Fruit fly (Drosophila melanogaster) whole organism, wandering third instar larva: ENCODE results near the gene CG13405.

ENCODE experiments used
- Abd-B ChIP-seq: fragments of >200 bp; optimal IDR thresholded peaks from 2 replicates; lab custom pipeline; 2017; ENCODE audit warnings: missing biosample characterization, missing genetic modification characterization
- Dfd ChIP-seq: fragments of >200 bp; optimal IDR thresholded peaks from 2 replicates; lab custom pipeline; 2017; ENCODE audit warnings: missing biosample characterization, missing genetic modification characterization
- Dif ChIP-seq: fragments of 200-275, 200-300 bp; sonication (Bioruptor generic); optimal IDR thresholded peaks from 2 replicates; lab custom pipeline; 2018; ENCODE audit warnings: missing biosample characterization, missing genetic modification characterization; ENCODE audit not compliant: partially characterized antibody
- GATAd ChIP-seq: sonication (Bioruptor generic); optimal IDR thresholded peaks from 2 replicates; lab custom pipeline; 2016; ENCODE audit warnings: missing biosample characterization, missing genetic modification characterization
- HLH106 ChIP-seq: fragments of 200-800 bp; optimal IDR thresholded peaks from 3 replicates; lab custom pipeline; 2019; ENCODE audit warnings: missing biosample characterization, mild to moderate bottlenecking, missing genetic modification characterization, moderate library complexity
- Hr83 ChIP-seq: fragments of 200-300 bp; sonication (Bioruptor generic); optimal IDR thresholded peaks from 2 replicates; lab custom pipeline; 2016; ENCODE audit warnings: missing biosample characterization, mild to moderate bottlenecking, missing genetic modification characterization, moderate library complexity; ENCODE audit not compliant: poor library complexity, severe bottlenecking
- Mio ChIP-seq: sonication (Bioruptor generic); optimal IDR thresholded peaks from 2 replicates; lab custom pipeline; 2016; ENCODE audit warnings: missing biosample characterization, missing genetic modification characterization
- N ChIP-seq: fragments of >200 bp; optimal IDR thresholded peaks from 2 replicates; lab custom pipeline; 2018; ENCODE audit warnings: missing biosample characterization, missing external identifiers, missing genetic modification characterization
- OdsH ChIP-seq: fragments of 200-800 bp; sonication (Bioruptor generic); optimal IDR thresholded peaks from 2 replicates; lab custom pipeline; 2016; ENCODE audit warnings: missing biosample characterization, mild to moderate bottlenecking, missing genetic modification characterization
- Rel ChIP-seq, 2 experiments: fragments of 200-800 bp; sonication (Bioruptor generic) in 1 of 2; optimal IDR thresholded peaks; 2 replicates in 1 of 2; 3 replicates in 1 of 2; lab custom pipeline; 2016 to 2019; ENCODE audit warnings: mild to moderate bottlenecking in 2 of 2, missing biosample characterization in 2 of 2, missing genetic modification characterization in 2 of 2, moderate library complexity in 1 of 2
- Sp1 ChIP-seq: fragments of 200-800 bp; sonication (Bioruptor generic); optimal IDR thresholded peaks from 3 replicates; lab custom pipeline; 2019; ENCODE audit warnings: missing biosample characterization, mild to moderate bottlenecking, missing genetic modification characterization, moderate library complexity
- Vsx2 ChIP-seq: fragments of 200-300, 225-300 bp; sonication (Bioruptor generic); optimal IDR thresholded peaks from 2 replicates; lab custom pipeline; 2018; ENCODE audit warnings: missing biosample characterization, missing genetic modification characterization; ENCODE audit not compliant: partially characterized antibody
- br ChIP-seq: fragments of 200-800 bp; sonication (Bioruptor generic); optimal IDR thresholded peaks from 2 replicates; lab custom pipeline; 2016; ENCODE audit warnings: missing biosample characterization, missing genetic modification characterization
- brk ChIP-seq: fragments of 200-800 bp; sonication (Bioruptor generic); optimal IDR thresholded peaks from 2 replicates; lab custom pipeline; 2016; ENCODE audit warnings: missing biosample characterization, mild to moderate bottlenecking, missing genetic modification characterization
- dl ChIP-seq, 2 experiments: fragments of 175-275, 200-275 bp in 1 of 2; fragments of 200-275 bp in 1 of 2; sonication (Bioruptor generic); optimal IDR thresholded peaks; lab custom pipeline; 2018; ENCODE audit warnings: mild to moderate bottlenecking in 2 of 2, missing biosample characterization in 2 of 2, missing genetic modification characterization in 2 of 2, moderate library complexity in 2 of 2; ENCODE audit not compliant: partially characterized antibody in 2 of 2, insufficient read depth in 1 of 2
- dmrt93B ChIP-seq: fragments of 200-800 bp; sonication (Bioruptor generic); optimal IDR thresholded peaks from 2 replicates; lab custom pipeline; 2018; ENCODE audit warnings: missing biosample characterization, mild to moderate bottlenecking, missing genetic modification characterization
- dsf ChIP-seq: sonication (Bioruptor generic); optimal IDR thresholded peaks from 2 replicates; lab custom pipeline; 2016; ENCODE audit warnings: missing biosample characterization, missing genetic modification characterization, borderline replicate concordance
- ey ChIP-seq: fragments of 200-800 bp; sonication (Bioruptor generic); optimal IDR thresholded peaks from 2 replicates; lab custom pipeline; 2016; ENCODE audit warnings: missing biosample characterization, missing genetic modification characterization
- foxo ChIP-seq, 2 experiments: fragments of 200-800 bp; sonication (Bioruptor generic); optimal IDR thresholded peaks; 2 replicates in 1 of 2; 3 replicates in 1 of 2; lab custom pipeline; 2016 to 2017; ENCODE audit warnings: missing biosample characterization in 2 of 2, missing genetic modification characterization in 2 of 2
- fru ChIP-seq: fragments of 200-800 bp; sonication (Bioruptor generic); optimal IDR thresholded peaks from 3 replicates; lab custom pipeline; 2016; ENCODE audit warnings: missing biosample characterization, mild to moderate bottlenecking, missing genetic modification characterization
- h ChIP-seq: fragments of 200-800 bp; sonication (Bioruptor generic); optimal IDR thresholded peaks from 3 replicates; lab custom pipeline; 2016; ENCODE audit warnings: missing biosample characterization, mild to moderate bottlenecking, missing genetic modification characterization
- jim ChIP-seq: fragments of 175-275, 200-325 bp; sonication (Bioruptor generic); optimal IDR thresholded peaks from 2 replicates; lab custom pipeline; 2016; ENCODE audit warnings: missing biosample characterization, mild to moderate bottlenecking, missing genetic modification characterization
- pan ChIP-seq: fragments of >200 bp; optimal IDR thresholded peaks from 2 replicates; lab custom pipeline; 2017
- psq ChIP-seq: fragments of 200-800 bp; sonication (Bioruptor generic); optimal IDR thresholded peaks from 3 replicates; lab custom pipeline; 2017; ENCODE audit warnings: missing biosample characterization, mild to moderate bottlenecking, missing genetic modification characterization, moderate library complexity
- rgr ChIP-seq: fragments of 200-800 bp; sonication (Bioruptor generic); optimal IDR thresholded peaks from 3 replicates; lab custom pipeline; 2016; ENCODE audit warnings: missing biosample characterization, mild to moderate bottlenecking, missing genetic modification characterization
- sage ChIP-seq: fragments of 200-800 bp; sonication (Bioruptor generic); optimal IDR thresholded peaks from 2 replicates; lab custom pipeline; 2016; ENCODE audit warnings: missing biosample characterization, mild to moderate bottlenecking, missing genetic modification characterization
- tai ChIP-seq: sonication (Bioruptor generic); optimal IDR thresholded peaks from 2 replicates; lab custom pipeline; 2016; ENCODE audit warnings: missing biosample characterization, missing genetic modification characterization
- woc ChIP-seq: sonication (Bioruptor generic); optimal IDR thresholded peaks from 2 replicates; lab custom pipeline; 2016; ENCODE audit warnings: missing biosample characterization, mild to moderate bottlenecking, missing genetic modification characterization

Gene CG13405

DNA sequence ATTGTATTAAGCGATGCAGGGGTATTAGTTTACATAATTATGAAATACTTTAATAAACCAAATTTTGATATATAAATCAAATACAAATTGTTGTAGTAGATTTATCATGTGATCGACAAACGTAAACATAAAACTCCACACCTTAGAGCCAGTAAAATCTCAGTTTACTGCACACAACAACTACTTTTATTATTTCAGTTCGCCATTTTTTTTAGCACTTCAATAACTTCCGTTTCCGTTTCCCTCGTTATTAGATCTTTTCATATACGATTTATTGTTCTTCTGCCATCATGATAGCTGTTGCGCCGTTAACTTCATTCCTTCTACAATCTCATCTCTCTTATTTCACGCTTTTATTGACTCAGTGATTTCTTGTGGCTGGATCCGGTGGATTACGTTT is at the start of gene CG13405:
Gene CG13405, minus strand, starts transcription at position 101 of the 400 bp plus-strand sequence.
- TF ChIP-seq h (no peak), Hr83 (GFP tag; lab: Kevin White, UChicago) (no peak), OdsH (GFP tag; lab: Kevin White, UChicago) (no peak), dsf (GFP tag; lab: Kevin White, UChicago) (no peak), brk (no peak), GATAd (no peak), pan (lab: Kevin White, UChicago) (no peak), ey (GFP tag; lab: Kevin White, UChicago) (no peak), psq (no peak), dl (GFP tag; optimal IDR thresholded peaks at IDR 0.05; lab: Kevin White, UChicago; ENCODE audit: insufficient read depth in 1 of 2, partially characterized antibody in 2 of 2) (no peak), jim (no peak), dmrt93B (GFP tag; lab: Kevin White, UChicago) (no peak)

DNA sequence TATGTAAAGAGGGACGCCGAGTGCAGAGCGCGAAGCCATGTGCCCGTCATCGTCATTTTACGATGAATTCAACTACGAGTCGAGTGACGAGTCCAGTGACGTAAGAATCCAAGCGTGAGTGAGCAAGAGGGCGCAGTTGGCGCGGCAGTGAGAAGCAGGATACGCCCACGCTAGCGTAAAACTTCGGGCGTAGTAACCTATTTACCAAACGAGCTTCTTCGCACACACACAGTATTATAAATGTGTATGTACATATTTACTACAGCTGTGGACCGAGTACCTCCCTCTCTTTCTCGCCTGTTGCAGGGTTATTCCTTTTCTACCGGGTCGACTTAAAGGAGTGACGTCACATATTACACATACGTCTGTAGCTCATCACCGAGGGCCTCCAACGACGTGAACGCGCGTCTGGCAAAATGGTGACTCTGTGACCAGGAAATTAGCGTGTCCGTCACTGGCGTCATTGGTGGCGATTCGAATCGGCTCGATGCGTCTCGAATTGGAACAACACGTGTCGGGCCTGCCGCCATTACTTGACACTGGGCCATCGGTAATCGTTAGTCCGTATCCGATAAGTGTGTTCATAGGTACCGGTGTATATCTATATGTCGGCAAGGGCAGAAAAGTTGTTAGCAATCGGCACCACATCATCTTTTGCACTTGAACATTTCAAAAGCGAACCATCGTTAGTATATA is 48.8 kb upstream of the CG13405 start:
- TF ChIP-seq Rel (GFP tag; optimal IDR thresholded peaks at IDR 0.05; lab: Kevin White, UChicago), result no peak
- TF ChIP-seq Rel (tag; optimal IDR thresholded peaks at IDR 0.05; lab: Kevin White, UChicago), result no peak
- no peak for TF ChIP-seq fru (GFP tag; lab: Kevin White, UChicago)
- no peak for TF ChIP-seq Hr83 (GFP tag; lab: Kevin White, UChicago)
- no peak for TF ChIP-seq woc (GFP tag; lab: Kevin White, UChicago)
- TF ChIP-seq Mio (GFP tag; lab: Kevin White, UChicago), result no peak
- no peak for TF ChIP-seq Abd-B (GFP tag; lab: Kevin White, UChicago)
- no peak for TF ChIP-seq Sp1 (GFP tag; lab: Kevin White, UChicago)
- TF ChIP-seq tai (GFP tag; lab: Kevin White, UChicago), result no peak
- no peak for TF ChIP-seq pan (lab: Kevin White, UChicago)
- no peak for TF ChIP-seq Vsx2 (GFP tag; lab: Kevin White, UChicago)
- TF ChIP-seq GATAd, result no peak
- no peak for TF ChIP-seq N (GFP tag; lab: Kevin White, UChicago)
- no peak for TF ChIP-seq rgr (GFP tag; lab: Kevin White, UChicago)
- no peak for TF ChIP-seq brk
- TF ChIP-seq dmrt93B (GFP tag; lab: Kevin White, UChicago), result no peak
- no peak for TF ChIP-seq foxo (GFP tag; optimal IDR thresholded peaks at IDR 0.05; lab: Kevin White, UChicago)
- no peak for TF ChIP-seq ey (GFP tag; lab: Kevin White, UChicago)
- TF ChIP-seq, all 38 proteins: peak for 0

DNA sequence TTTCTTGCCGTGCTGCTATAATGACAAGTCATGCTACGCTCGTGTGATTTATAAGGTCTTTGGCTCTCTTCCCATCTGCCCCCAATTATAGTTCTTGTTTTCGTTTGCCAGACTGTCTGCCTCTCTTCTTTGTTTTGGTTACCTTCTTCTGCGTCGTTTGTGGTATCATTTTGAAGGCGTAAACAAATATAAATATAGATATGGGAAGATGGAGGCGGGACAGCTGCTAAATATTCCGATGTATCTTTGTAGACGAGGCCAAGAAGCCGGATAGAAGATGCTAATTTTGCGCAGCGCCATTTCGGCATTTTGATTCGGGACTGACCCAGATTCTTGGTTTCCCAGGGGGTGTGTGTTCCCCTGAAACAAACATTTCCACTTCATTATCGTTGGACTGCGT is 44.3 kb upstream of the CG13405 start:
- no peak for TF ChIP-seq Dif (GFP tag; lab: Kevin White, UChicago)
- no peak for TF ChIP-seq Rel (GFP tag; optimal IDR thresholded peaks at IDR 0.05; lab: Kevin White, UChicago)
- peak; percentile 24 for TF ChIP-seq Rel (tag; optimal IDR thresholded peaks at IDR 0.05; lab: Kevin White, UChicago)

DNA sequence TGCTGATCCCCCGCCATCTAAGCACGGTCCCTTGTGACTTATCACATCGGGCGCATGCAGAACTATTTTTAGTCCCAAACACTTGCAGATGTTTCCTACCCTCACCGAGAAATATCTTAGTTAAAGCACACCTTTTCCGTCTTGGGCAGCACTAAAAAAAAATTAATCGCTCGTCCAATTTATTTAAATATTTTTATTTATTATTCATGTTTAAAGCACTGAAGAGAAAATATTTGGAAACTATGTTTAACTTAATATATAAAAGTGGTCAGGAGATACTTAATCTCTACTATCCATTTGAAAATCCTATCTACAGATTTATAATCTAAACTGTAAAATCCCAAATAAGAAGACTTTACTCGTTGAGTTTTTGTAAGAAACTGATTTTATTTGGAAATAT is 34.8 kb upstream of the CG13405 start:
- no peak for TF ChIP-seq HLH106 (tag; lab: Kevin White, UChicago)
- no peak for TF ChIP-seq pan (lab: Kevin White, UChicago)
- TF ChIP-seq rgr (GFP tag; lab: Kevin White, UChicago), result no peak
- no peak for TF ChIP-seq Dfd (GFP tag; lab: Kevin White, UChicago)
- TF ChIP-seq brk, result no peak
- no peak for TF ChIP-seq dl (GFP tag; optimal IDR thresholded peaks at IDR 0.05; lab: Kevin White, UChicago; ENCODE audit: insufficient read depth in 1 of 2, partially characterized antibody in 2 of 2)
- TF ChIP-seq Vsx2 (GFP tag; lab: Kevin White, UChicago), result no peak
- no peak for TF ChIP-seq Sp1 (GFP tag; lab: Kevin White, UChicago)
- no peak for TF ChIP-seq N (GFP tag; lab: Kevin White, UChicago)
- no peak for TF ChIP-seq OdsH (GFP tag; lab: Kevin White, UChicago)
- no peak for TF ChIP-seq Abd-B (GFP tag; lab: Kevin White, UChicago)
- TF ChIP-seq foxo (GFP tag; optimal IDR thresholded peaks at IDR 0.05; lab: Kevin White, UChicago), result no peak
- TF ChIP-seq dsf (GFP tag; lab: Kevin White, UChicago), result no peak
- TF ChIP-seq jim, result no peak

DNA sequence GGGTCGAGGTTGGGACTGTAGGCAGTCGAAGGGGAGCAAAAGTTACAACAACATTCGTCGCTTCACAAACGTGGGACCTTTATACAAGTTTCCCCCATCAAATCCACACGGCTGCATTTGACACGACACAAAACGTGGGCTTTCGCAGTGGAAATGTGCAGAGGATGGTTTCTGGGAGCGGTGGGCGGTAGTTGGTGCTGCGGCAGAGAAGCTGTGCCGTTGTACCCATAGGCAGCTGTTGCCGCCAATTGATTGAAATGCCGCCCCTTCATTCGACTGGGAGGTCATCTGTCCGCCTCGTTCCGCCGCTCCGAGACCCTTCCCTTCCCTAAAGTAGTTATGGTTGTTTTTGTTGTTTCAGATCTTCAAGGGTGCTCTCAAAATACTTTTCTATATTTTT is 33.9 kb upstream of the CG13405 start:
- TF ChIP-seq pan (lab: Kevin White, UChicago) (no peak), Rel (GFP tag; optimal IDR thresholded peaks at IDR 0.05; lab: Kevin White, UChicago) (no peak), Rel (tag; optimal IDR thresholded peaks at IDR 0.05; lab: Kevin White, UChicago) (no peak), br (GFP tag; lab: Kevin White, UChicago) (no peak), sage (GFP tag; lab: Kevin White, UChicago) (no peak)
